Fruit fly (Drosophila melanogaster): Measurements from ENCODE around the gene CG15535.

DNA sequence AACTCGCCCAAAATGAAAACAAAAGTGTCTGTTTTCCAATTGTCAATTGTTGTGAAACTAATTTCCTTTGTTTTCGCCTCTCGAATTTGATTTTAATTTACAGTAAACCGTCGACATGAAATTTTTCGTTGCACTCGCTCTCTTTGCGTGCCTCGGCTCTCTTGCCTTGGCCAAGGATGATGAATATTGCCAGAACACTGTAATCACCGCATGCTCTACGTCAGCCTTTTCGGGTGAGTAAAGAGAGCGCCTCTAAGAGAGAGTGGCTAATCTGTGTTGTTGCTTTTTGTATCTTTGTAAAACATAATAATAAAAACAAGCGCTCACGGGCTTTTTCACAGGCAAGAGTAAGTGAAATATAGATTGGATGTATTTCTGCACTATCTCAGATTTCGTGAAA, 34.6 kb downstream of the CG15535 start:
- no peak for TF ChIP-seq Ets98B (GFP tag; IDR thresholded peaks at IDR 0.05)
- TF ChIP-seq CG14655 (GFP tag; optimal IDR thresholded peaks at IDR 0.05), result no peak
- TF ChIP-seq Snoo (tag; optimal IDR thresholded peaks at IDR 0.05), result no peak
- TF ChIP-seq CG4496 (GFP tag; IDR thresholded peaks at IDR 0.05), result no peak
- no peak for TF ChIP-seq CG17806 (tag; optimal IDR thresholded peaks at IDR 0.05)
- no peak for TF ChIP-seq EcR (GFP tag; optimal IDR thresholded peaks at IDR 0.05)
- no peak for TF ChIP-seq CG34367 (tag; optimal IDR thresholded peaks at IDR 0.05)
- no peak for TF ChIP-seq gl (tag; optimal IDR thresholded peaks at IDR 0.05)
- TF ChIP-seq CG15710 (tag; optimal IDR thresholded peaks at IDR 0.05), result no peak
- TF ChIP-seq Pif1B (GFP tag; optimal IDR thresholded peaks at IDR 0.05), result no peak
- no peak for TF ChIP-seq D1 (tag; optimal IDR thresholded peaks at IDR 0.05)
- no peak for TF ChIP-seq CG32121 (GFP tag; IDR thresholded peaks at IDR 0.05)
- TF ChIP-seq Pif1A (GFP tag; optimal IDR thresholded peaks at IDR 0.05), result no peak

Measured in whole organism, pupa.